Fruit fly (Drosophila melanogaster): ENCODE results near the gene Crag.

Gene Crag

DNA sequence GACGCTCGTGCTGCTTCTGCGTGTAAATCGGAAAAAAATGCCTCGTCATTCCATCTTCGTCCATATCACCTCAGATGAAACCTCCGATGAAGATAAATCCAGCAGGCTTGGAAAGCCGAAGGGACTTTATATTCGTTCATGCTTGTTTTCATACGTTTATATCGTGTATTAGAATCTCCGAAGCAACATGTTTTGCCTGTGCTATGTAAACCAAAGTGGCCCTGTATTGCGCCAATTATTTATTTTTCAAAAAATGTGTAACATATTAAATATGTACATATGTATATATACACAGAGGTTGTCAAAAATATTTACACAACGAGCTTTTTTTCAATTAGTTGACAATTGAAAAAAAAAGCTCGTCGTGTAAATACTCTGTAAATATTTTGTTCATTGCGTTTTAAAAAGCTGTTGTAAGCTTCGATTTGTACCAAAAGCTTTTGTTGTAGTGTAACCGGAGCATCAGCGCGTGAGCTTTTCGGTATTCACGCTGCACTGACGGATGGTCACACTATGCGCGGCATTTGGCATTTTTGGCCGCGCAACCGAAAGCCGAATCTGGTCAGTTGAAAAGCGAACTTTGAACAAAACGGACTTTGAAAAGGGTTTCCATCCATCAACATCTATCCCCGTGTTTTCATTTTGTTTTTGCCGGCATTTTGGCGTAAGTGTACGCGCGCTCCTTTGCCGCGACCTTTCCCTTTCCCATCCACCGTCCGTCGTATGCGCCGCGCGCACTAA is 17.9 kb upstream of the Crag start, which contains the start of gene CG12065:
TSS of gene CG12065 (plus strand) at position 563 of the 741 bp plus-strand sequence.
- TF ChIP-seq CG15336 (GFP tag; IDR thresholded peaks at IDR 0.05), result peak; percentile 10; the same call in 1 of the 2 replicates
- TF ChIP-seq CG6276 (GFP tag; optimal IDR thresholded peaks at IDR 0.05), result no peak
- peak; percentile 23; the same call in 2 of the 3 replicates for TF ChIP-seq CG6163 (GFP tag; IDR thresholded peaks at IDR 0.05)
- TF ChIP-seq achi (GFP tag; optimal IDR thresholded peaks at IDR 0.05), result peak; percentile 42
- no peak for TF ChIP-seq fd59A (GFP tag; optimal IDR thresholded peaks at IDR 0.05)
- TF ChIP-seq CG4318 (GFP tag; optimal IDR thresholded peaks at IDR 0.05), result no peak
- no peak for TF ChIP-seq topi (GFP tag; optimal IDR thresholded peaks at IDR 0.05)
- TF ChIP-seq CG16779 (tag; optimal IDR thresholded peaks at IDR 0.05), result peak; percentile 0
- peak; percentile 68 for TF ChIP-seq fkh (GFP tag; optimal IDR thresholded peaks at IDR 0.05)
- TF ChIP-seq vri (GFP tag; optimal IDR thresholded peaks at IDR 0.05), result no peak
- no peak for TF ChIP-seq Eip93F (GFP tag; optimal IDR thresholded peaks at IDR 0.05)
- TF ChIP-seq fd85E (GFP tag; optimal IDR thresholded peaks at IDR 0.05), result no peak
- TF ChIP-seq Eip75B (GFP tag; optimal IDR thresholded peaks at IDR 0.05), result peak; percentile 22
- no peak for TF ChIP-seq CG7368 (GFP tag; optimal IDR thresholded peaks at IDR 0.05)
- TF ChIP-seq CG3919 (GFP tag; optimal IDR thresholded peaks at IDR 0.05), result no peak
- TF ChIP-seq Eip78C (GFP tag), result peak; percentile 91
- peak; percentile 42 for TF ChIP-seq Met (GFP tag; optimal IDR thresholded peaks at IDR 0.05)
- TF ChIP-seq Gug (GFP tag; IDR thresholded peaks at IDR 0.05), result peak; percentile 27; the same call in 1 of the 2 replicates
- TF ChIP-seq Sox102F (GFP tag; optimal IDR thresholded peaks at IDR 0.05), result peak; percentile 15
- peak; percentile 74 for TF ChIP-seq svp (GFP tag)
- TF ChIP-seq Smox (GFP tag; optimal IDR thresholded peaks at IDR 0.05), result peak; percentile 25
- TF ChIP-seq salr (GFP tag; optimal IDR thresholded peaks at IDR 0.05), result no peak
- TF ChIP-seq CG8632 (GFP tag; optimal IDR thresholded peaks at IDR 0.05), result peak; percentile 21
- no peak for TF ChIP-seq net (GFP tag; optimal IDR thresholded peaks at IDR 0.05)
- no peak for TF ChIP-seq dac (GFP tag; optimal IDR thresholded peaks at IDR 0.05)
- peak; percentile 26; the same call in 1 of the 3 replicates for TF ChIP-seq CG8119 (GFP tag; IDR thresholded peaks at IDR 0.05)
- TF ChIP-seq CG32006 (GFP tag; optimal IDR thresholded peaks at IDR 0.05), result peak; percentile 18
- peak; percentile 3 for TF ChIP-seq pdm3 (GFP tag; optimal IDR thresholded peaks at IDR 0.05)
- peak; percentile 19 for TF ChIP-seq CG6854 (GFP tag; optimal IDR thresholded peaks at IDR 0.05)
- TF ChIP-seq CG31627 (GFP tag; optimal IDR thresholded peaks at IDR 0.05), result peak; percentile 15
- peak; percentile 11 for TF ChIP-seq Hr4 (GFP tag; optimal IDR thresholded peaks at IDR 0.05)
- TF ChIP-seq OdsH (GFP tag; optimal IDR thresholded peaks at IDR 0.05), result peak; percentile 30
- TF ChIP-seq CG6792 (GFP tag; optimal IDR thresholded peaks at IDR 0.05), result peak; percentile 16
- no peak for TF ChIP-seq Hr38 (GFP tag; optimal IDR thresholded peaks at IDR 0.05)
- no peak for TF ChIP-seq lz (GFP tag; optimal IDR thresholded peaks at IDR 0.05)
- peak; percentile 24 for TF ChIP-seq Hr39 (GFP tag; optimal IDR thresholded peaks at IDR 0.05)
- peak; percentile 44 for TF ChIP-seq acj6 (GFP tag; optimal IDR thresholded peaks at IDR 0.05)
- TF ChIP-seq CG9139 (GFP tag; optimal IDR thresholded peaks at IDR 0.05), result no peak

dm6 chrX:8574672-8575350 is 17.0 kb upstream of the Crag start:
- TF ChIP-seq spab (GFP tag; optimal IDR thresholded peaks at IDR 0.05) (no peak), Sox14 (GFP tag; optimal IDR thresholded peaks at IDR 0.05) (peak; percentile 56), pdm3 (GFP tag; optimal IDR thresholded peaks at IDR 0.05) (peak; percentile 63), Blimp-1 (GFP tag; optimal IDR thresholded peaks at IDR 0.05) (no peak), CG8319 (GFP tag; optimal IDR thresholded peaks at IDR 0.05) (no peak), Sox15 (GFP tag; optimal IDR thresholded peaks at IDR 0.05) (peak; percentile 31), esn (GFP tag; optimal IDR thresholded peaks at IDR 0.05) (peak; percentile 75), CG10669 (GFP tag; optimal IDR thresholded peaks at IDR 0.05) (peak; percentile 50), CG6808 (GFP tag; optimal IDR thresholded peaks at IDR 0.05) (no peak), Ets21C (GFP tag; optimal IDR thresholded peaks at IDR 0.05) (no peak), CG6163 (GFP tag; IDR thresholded peaks at IDR 0.05) (peak; percentile 61; the same call in 2 of the 3 replicates), Hr4 (GFP tag; optimal IDR thresholded peaks at IDR 0.05) (peak; percentile 40), cyc (GFP tag; optimal IDR thresholded peaks at IDR 0.05) (peak; percentile 48), topi (GFP tag; optimal IDR thresholded peaks at IDR 0.05) (peak; percentile 67), CG31627 (GFP tag; optimal IDR thresholded peaks at IDR 0.05) (peak; percentile 45), Smox (GFP tag; optimal IDR thresholded peaks at IDR 0.05) (peak; percentile 65), OdsH (GFP tag; optimal IDR thresholded peaks at IDR 0.05) (peak; percentile 60), CG11294 (GFP tag; IDR thresholded peaks at IDR 0.05) (peak; percentile 26; the same call in 1 of the 2 replicates), eg (GFP tag; IDR thresholded peaks at IDR 0.05) (peak; percentile 66; the same call in 2 of the 3 replicates)
